Worm (Caenorhabditis elegans): ENCODE measurements around the gene msp-49.

ce11 chrII:5225284-5225683 is 31.1 kb downstream of the msp-49 start, which contains the start of gene dsh-1:
- TF ChIP-seq ztf-23 (GFP tag; IDR thresholded peaks at IDR 0.05) (no peak), med-1 (GFP tag; optimal IDR thresholded peaks at IDR 0.05; ENCODE audit: insufficient read depth) (no peak), ref-1 (GFP tag; conservative IDR thresholded peaks at IDR 0.05) (no peak), cog-1 (tag; optimal IDR thresholded peaks at IDR 0.05) (no peak), flt-1 (GFP tag; IDR thresholded peaks at IDR 0.05) (no peak), T22C8.4 (GFP tag; IDR thresholded peaks at IDR 0.05) (no peak), tab-1 (GFP tag; IDR thresholded peaks at IDR 0.05) (no peak), klf-2 (GFP tag; conservative IDR thresholded peaks at IDR 0.05) (no peak)
